Worm (Caenorhabditis elegans): ENCODE measurements around the gene mxl-3.

The mxl-3 gene

DNA sequence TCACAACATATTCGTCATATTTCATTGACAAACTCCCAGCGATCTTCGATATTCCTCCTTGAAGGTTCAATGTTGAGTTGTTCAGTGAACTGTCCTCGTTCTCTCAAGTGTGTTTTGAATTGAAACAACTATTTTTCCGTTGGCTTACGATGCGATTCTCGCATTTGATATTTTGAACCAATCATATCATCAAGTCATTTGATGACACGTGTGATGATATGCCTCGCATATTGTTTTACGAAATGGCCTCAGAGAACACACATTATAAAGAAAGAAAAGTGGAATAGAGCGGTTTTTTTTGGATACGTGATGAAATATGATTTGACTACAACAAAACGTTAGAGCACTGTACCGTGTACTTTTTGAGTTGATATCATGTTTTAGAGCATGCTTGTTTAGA, 2.2 kb downstream of the mxl-3 start:
- TF ChIP-seq lsy-2 (tag; optimal IDR thresholded peaks at IDR 0.05) (peak in 1 of 2 experiments; percentile 73), mdl-1 (tag; optimal IDR thresholded peaks at IDR 0.05) (peak in 1 of 2 experiments; percentile 39), ztf-4 (tag; optimal IDR thresholded peaks at IDR 0.05) (peak; percentile 32), nhr-21 (tag; optimal IDR thresholded peaks at IDR 0.05) (peak; percentile 94), blmp-1 (tag; optimal IDR thresholded peaks at IDR 0.05; ENCODE audit: insufficient read depth) (peak; percentile 72), F13H6.1 (tag; optimal IDR thresholded peaks at IDR 0.05) (peak; percentile 46), nhr-23 (tag; optimal IDR thresholded peaks at IDR 0.05) (no peak), skn-1 (tag; optimal IDR thresholded peaks at IDR 0.05) (peak; percentile 26), egl-27 (tag; optimal IDR thresholded peaks at IDR 0.05) (no peak), nhr-129 (tag; optimal IDR thresholded peaks at IDR 0.05) (peak; percentile 96), nhr-25 (tag; optimal IDR thresholded peaks at IDR 0.05) (no peak), gmeb-1 (tag; optimal IDR thresholded peaks at IDR 0.05) (peak; percentile 51), nhr-6 (tag; optimal IDR thresholded peaks at IDR 0.05) (peak; percentile 79), sma-9 (GFP tag; optimal IDR thresholded peaks at IDR 0.05) (peak; percentile 95), sma-9 (tag; optimal IDR thresholded peaks at IDR 0.05) (no peak), C34F6.9 (tag; optimal IDR thresholded peaks at IDR 0.05) (peak; percentile 55), ceh-82 (tag; optimal IDR thresholded peaks at IDR 0.05) (no peak), sma-3 (GFP tag; optimal IDR thresholded peaks at IDR 0.05) (peak; percentile 86), fos-1 (tag; optimal IDR thresholded peaks at IDR 0.05) (peak; percentile 33), crh-2 (tag; optimal IDR thresholded peaks at IDR 0.05) (peak; percentile 93)

ce11 chrX:13347251-13347650, 3.4 kb downstream of the mxl-3 start:
- TF ChIP-seq sem-4 (tag; optimal IDR thresholded peaks at IDR 0.05): no peak
- no peak for TF ChIP-seq ceh-82 (tag; optimal IDR thresholded peaks at IDR 0.05)
- TF ChIP-seq egl-27 (tag; optimal IDR thresholded peaks at IDR 0.05): no peak
- TF ChIP-seq sma-9 (GFP tag; optimal IDR thresholded peaks at IDR 0.05): peak; percentile 8
- no peak for TF ChIP-seq sma-9 (tag; optimal IDR thresholded peaks at IDR 0.05)

- TF ChIP-seq skn-1 (tag; optimal IDR thresholded peaks at IDR 0.05) (no peak), fos-1 (tag; optimal IDR thresholded peaks at IDR 0.05) (peak; percentile 27)
Measured at ce11 chrX:13341853-13342252, 8.8 kb downstream of the mxl-3 start.

ce11 chrX:13340970-13341369, 9.6 kb downstream of the mxl-3 start:
- peak; percentile 35 for TF ChIP-seq C34F6.9 (tag; optimal IDR thresholded peaks at IDR 0.05)
- TF ChIP-seq ztf-1 (GFP tag; conservative IDR thresholded peaks at IDR 0.05): no peak
- peak; percentile 73 for TF ChIP-seq F13H6.1 (tag; optimal IDR thresholded peaks at IDR 0.05)
- TF ChIP-seq ztf-4 (tag; optimal IDR thresholded peaks at IDR 0.05): no peak
- TF ChIP-seq snpc-4 (tag; optimal IDR thresholded peaks at IDR 0.05): no peak
- no peak for TF ChIP-seq nhr-237 (tag; optimal IDR thresholded peaks at IDR 0.05)
- TF ChIP-seq fos-1 (tag; optimal IDR thresholded peaks at IDR 0.05): no peak
- TF ChIP-seq ztf-11 (tag; optimal IDR thresholded peaks at IDR 0.05): no peak
- no peak for TF ChIP-seq gmeb-1 (tag; optimal IDR thresholded peaks at IDR 0.05)
- TF ChIP-seq mbf-1 (tag; optimal IDR thresholded peaks at IDR 0.05): no peak
- no peak for TF ChIP-seq nhr-23 (tag; optimal IDR thresholded peaks at IDR 0.05)
- no peak for TF ChIP-seq peb-1 (tag; optimal IDR thresholded peaks at IDR 0.05)
- TF ChIP-seq mab-5 (tag; optimal IDR thresholded peaks at IDR 0.05): no peak
- TF ChIP-seq nhr-129 (tag; optimal IDR thresholded peaks at IDR 0.05): peak; percentile 69
- no peak for TF ChIP-seq dmd-4 (tag; optimal IDR thresholded peaks at IDR 0.05)
- TF ChIP-seq lin-13 (GFP tag; optimal IDR thresholded peaks at IDR 0.05): no peak
- TF ChIP-seq Y55F3AM.14 (GFP tag; optimal IDR thresholded peaks at IDR 0.05): no peak
- TF ChIP-seq ama-1 (optimal IDR thresholded peaks at IDR 0.05): no peak
- no peak for TF ChIP-seq crh-2 (tag; optimal IDR thresholded peaks at IDR 0.05)
- no peak for TF ChIP-seq sma-3 (GFP tag; optimal IDR thresholded peaks at IDR 0.05)
- TF ChIP-seq sem-4 (tag; optimal IDR thresholded peaks at IDR 0.05): peak; percentile 29
- no peak for TF ChIP-seq elt-3 (tag; optimal IDR thresholded peaks at IDR 0.05)
- TF ChIP-seq ceh-82 (tag; optimal IDR thresholded peaks at IDR 0.05): no peak
- no peak for TF ChIP-seq nhr-12 (tag; optimal IDR thresholded peaks at IDR 0.05)
- no peak for TF ChIP-seq ceh-16 (tag; optimal IDR thresholded peaks at IDR 0.05)
- peak in 1 of 2 experiments; percentile 45 for TF ChIP-seq lsy-2 (tag; optimal IDR thresholded peaks at IDR 0.05)
- peak; percentile 77 for TF ChIP-seq sma-9 (GFP tag; optimal IDR thresholded peaks at IDR 0.05)
- no peak for TF ChIP-seq sma-9 (tag; optimal IDR thresholded peaks at IDR 0.05)
